Worm (Caenorhabditis elegans) whole organism, mixed stage, embryonic: ENCODE data around the gene lgc-29.

Experiments used
- M03D4.4 ChIP-seq: sonication (generic microtip); optimal IDR thresholded peaks from 2 replicates; lab custom pipeline; 2017; ENCODE audit warnings: mild to moderate bottlenecking, missing genetic modification characterization, missing compliant biosample characterization
- bed-3 ChIP-seq: fragments of 200-800 bp; sonication (Bioruptor generic); optimal IDR thresholded peaks from 3 replicates; lab custom pipeline; 2018; ENCODE audit warnings: mild to moderate bottlenecking, missing genetic modification characterization, moderate library complexity, missing compliant biosample characterization
- blmp-1 ChIP-seq: fragments of 150-350 bp; optimal IDR thresholded peaks from 2 replicates; lab custom pipeline; 2014; ENCODE audit warnings: missing biosample characterization, missing genetic modification characterization
- ceh-39 ChIP-seq: fragments of 150-350 bp; optimal IDR thresholded peaks from 2 replicates; lab custom pipeline; 2014; ENCODE audit warnings: missing biosample characterization, missing genetic modification characterization
- ceh-83 ChIP-seq: fragments of 200-800 bp; sonication (Bioruptor generic); optimal IDR thresholded peaks from 2 replicates; lab custom pipeline; 2018; ENCODE audit warnings: mild to moderate bottlenecking, missing genetic modification characterization, missing compliant biosample characterization
- ces-1 ChIP-seq: fragments of 150-350 bp; optimal IDR thresholded peaks from 2 replicates; lab custom pipeline; 2014; ENCODE audit warnings: missing biosample characterization, missing genetic modification reagents, missing genetic modification characterization
- cnd-1 ChIP-seq: fragments of 200-800 bp; sonication (Bioruptor generic); optimal IDR thresholded peaks from 2 replicates; lab custom pipeline; 2018; ENCODE audit warnings: mild to moderate bottlenecking, missing genetic modification characterization, missing compliant biosample characterization
- drap-1 ChIP-seq: fragments of 200-800 bp; sonication (Bioruptor generic); optimal IDR thresholded peaks from 3 replicates; lab custom pipeline; 2018; ENCODE audit warnings: mild to moderate bottlenecking, missing genetic modification characterization, missing compliant biosample characterization
- elt-1 ChIP-seq: sonication (generic microtip); optimal IDR thresholded peaks from 2 replicates; lab custom pipeline; 2017; ENCODE audit warnings: missing genetic modification characterization, mild to moderate bottlenecking, missing compliant biosample characterization, antibody characterized with exemption, moderate library complexity, borderline replicate concordance; ENCODE audit not compliant: insufficient read depth
- hlh-1 ChIP-seq: fragments of 150-350 bp; optimal IDR thresholded peaks from 2 replicates; lab custom pipeline; 2014; ENCODE audit warnings: missing biosample characterization, missing genetic modification reagents, missing genetic modification characterization
- lin-13 ChIP-seq: fragments of 150-350 bp; optimal IDR thresholded peaks from 2 replicates; lab custom pipeline; 2014; ENCODE audit warnings: missing biosample characterization, missing genetic modification characterization
- lin-32 ChIP-seq: fragments of 200-800 bp; sonication (Bioruptor generic); optimal IDR thresholded peaks from 2 replicates; lab custom pipeline; 2018; ENCODE audit warnings: mild to moderate bottlenecking, missing genetic modification characterization, missing compliant biosample characterization
- lsy-2 ChIP-seq: fragments of 150-350 bp; optimal IDR thresholded peaks from 2 replicates; lab custom pipeline; 2014; ENCODE audit warnings: missing biosample characterization, missing genetic modification characterization
- mab-5 ChIP-seq: fragments of 150-350 bp; optimal IDR thresholded peaks from 2 replicates; lab custom pipeline; 2014; ENCODE audit warnings: missing biosample characterization, missing genetic modification characterization
- mep-1 ChIP-seq: fragments of 150-350 bp; optimal IDR thresholded peaks from 2 replicates; lab custom pipeline; 2017; ENCODE audit warnings: missing biosample characterization, missing genetic modification reagents, missing genetic modification characterization, inconsistent platforms
- mls-2 ChIP-seq: sonication (generic microtip); optimal IDR thresholded peaks from 2 replicates; lab custom pipeline; 2016; ENCODE audit warnings: mild to moderate bottlenecking, missing genetic modification characterization, moderate library complexity, missing compliant biosample characterization
- nhr-12 ChIP-seq: fragments of 150-350 bp; optimal IDR thresholded peaks from 2 replicates; lab custom pipeline; 2014; ENCODE audit warnings: missing biosample characterization, missing genetic modification characterization
- nhr-2 ChIP-seq: fragments of 150-350 bp; optimal IDR thresholded peaks from 2 replicates; lab custom pipeline; 2014; ENCODE audit warnings: missing biosample characterization, missing genetic modification characterization
- nhr-28 ChIP-seq: fragments of 150-350 bp; optimal IDR thresholded peaks from 2 replicates; lab custom pipeline; 2014; ENCODE audit warnings: missing biosample characterization, missing genetic modification characterization
- pha-4 ChIP-seq: fragments of 150-350 bp; optimal IDR thresholded peaks from 2 replicates; lab custom pipeline; 2018; ENCODE audit warnings: missing biosample characterization, missing genetic modification reagents, missing genetic modification characterization
- sptf-1 ChIP-seq: sonication (generic microtip); optimal IDR thresholded peaks from 2 replicates; lab custom pipeline; 2017; ENCODE audit warnings: mild to moderate bottlenecking, missing genetic modification characterization, moderate library complexity, missing compliant biosample characterization
- unc-120 ChIP-seq: sonication (generic microtip); optimal IDR thresholded peaks from 2 replicates; lab custom pipeline; 2017; ENCODE audit warnings: missing genetic modification characterization, missing compliant biosample characterization; ENCODE audit not compliant: poor library complexity, severe bottlenecking
- unc-39 ChIP-seq: fragments of 150-350 bp; optimal IDR thresholded peaks from 2 replicates; lab custom pipeline; 2014; ENCODE audit warnings: missing biosample characterization, missing genetic modification characterization
- unc-62 ChIP-seq: fragments of 150-350 bp; optimal IDR thresholded peaks from 2 replicates; lab custom pipeline; 2014; ENCODE audit warnings: missing biosample characterization, missing genetic modification reagents, missing genetic modification characterization
- zip-8 ChIP-seq: fragments of 150-350 bp; optimal IDR thresholded peaks from 2 replicates; lab custom pipeline; 2014; ENCODE audit warnings: missing biosample characterization, missing genetic modification characterization

Gene lgc-29

DNA sequence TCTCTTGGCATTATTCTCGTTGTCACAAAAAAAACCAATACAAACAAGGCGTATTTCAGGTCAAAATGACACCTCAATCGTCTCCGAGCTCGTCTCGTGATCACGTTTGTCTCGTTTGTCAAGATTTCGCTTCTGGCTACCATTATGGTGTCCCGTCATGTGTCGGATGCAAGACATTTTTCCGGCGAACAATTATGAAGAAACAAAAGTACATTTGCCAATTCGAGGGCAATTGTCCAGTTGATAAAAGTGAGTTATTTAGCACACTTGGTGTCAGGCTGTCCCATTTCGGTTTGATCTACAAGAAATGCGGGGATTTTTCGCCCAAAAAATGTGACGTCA, 48.3 kb downstream of the lgc-29 start, which contains the start of gene nhr-114:
nhr-114 (plus strand) TSS at position 59 of the 342 bp plus-strand sequence.
- TF ChIP-seq unc-62 (GFP tag; lab: Kevin White, UChicago) (no peak), unc-39 (no peak), lin-32 (GFP tag; lab: Kevin White, UChicago) (no peak)

DNA sequence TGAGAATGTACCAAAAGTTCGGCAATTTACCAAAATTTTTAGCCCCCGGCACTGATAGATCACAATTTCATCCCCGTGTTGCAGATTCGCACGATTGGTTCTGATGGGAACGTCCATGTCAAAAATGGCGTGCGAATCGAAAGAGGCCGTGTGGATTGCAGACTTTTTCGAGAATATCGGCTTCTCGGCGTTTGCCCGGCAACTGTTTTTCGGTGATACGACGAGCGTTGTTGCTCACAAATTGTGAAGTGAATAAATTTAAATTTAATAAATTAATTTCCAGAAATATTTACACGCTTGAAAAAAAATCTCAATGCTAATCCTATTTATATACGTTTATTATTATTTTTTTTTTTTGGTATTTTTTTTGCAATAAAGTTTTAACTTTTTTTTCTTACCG, 50.8 kb downstream of the lgc-29 start:
- no peak for TF ChIP-seq lin-32 (GFP tag; lab: Kevin White, UChicago)
- no peak for TF ChIP-seq zip-8 (tag; lab: Kevin White, UChicago)
- TF ChIP-seq sptf-1 (tag; lab: Kevin White, UChicago): no peak
- TF ChIP-seq mls-2 (tag; lab: Kevin White, UChicago): no peak
- no peak for TF ChIP-seq lsy-2 (tag; lab: Kevin White, UChicago)
- TF ChIP-seq nhr-28 (tag; lab: Kevin White, UChicago): no peak
- no peak for TF ChIP-seq nhr-12
- no peak for TF ChIP-seq drap-1 (GFP tag; lab: Kevin White, UChicago)
- TF ChIP-seq ces-1 (GFP tag; lab: Kevin White, UChicago): no peak
- TF ChIP-seq ceh-83 (GFP tag; lab: Kevin White, UChicago): no peak
- TF ChIP-seq pha-4 (tag; lab: Kevin White, UChicago): no peak
- no peak for TF ChIP-seq ceh-39 (tag; lab: Kevin White, UChicago)
- no peak for TF ChIP-seq unc-39
- no peak for TF ChIP-seq mab-5 (tag; lab: Kevin White, UChicago)
- no peak for TF ChIP-seq nhr-2
- TF ChIP-seq lin-13 (tag; lab: Kevin White, UChicago): no peak

DNA sequence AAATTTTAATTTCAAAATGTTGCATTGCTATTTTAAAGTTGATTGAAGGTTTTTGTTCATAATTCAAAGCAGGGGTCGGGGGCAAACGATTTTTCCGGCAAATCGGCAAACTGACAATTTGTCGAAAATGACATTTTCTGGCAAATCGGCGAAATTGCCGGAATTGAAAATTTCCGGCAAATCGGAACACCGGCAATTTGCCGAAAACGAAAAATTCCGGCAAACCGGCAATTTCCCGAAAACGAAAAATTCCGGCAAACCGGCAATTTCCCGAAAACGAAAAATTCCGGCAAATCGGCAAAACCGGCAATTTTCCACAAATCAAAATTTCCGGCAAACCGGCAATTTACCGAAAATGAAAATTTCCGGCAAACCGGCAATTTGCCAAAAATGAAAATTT, 51.4 kb downstream of the lgc-29 start:
- TF ChIP-seq lin-13 (tag; lab: Kevin White, UChicago) (no peak), nhr-28 (tag; lab: Kevin White, UChicago) (no peak), M03D4.4 (no peak), ceh-83 (GFP tag; lab: Kevin White, UChicago) (no peak), lin-32 (GFP tag; lab: Kevin White, UChicago) (no peak), lsy-2 (tag; lab: Kevin White, UChicago) (no peak), mab-5 (tag; lab: Kevin White, UChicago) (no peak), mep-1 (no peak), unc-62 (GFP tag; lab: Kevin White, UChicago) (no peak), ces-1 (GFP tag; lab: Kevin White, UChicago) (no peak), cnd-1 (no peak), bed-3 (GFP tag; lab: Kevin White, UChicago) (no peak), unc-120 (tag; lab: Kevin White, UChicago) (no peak), blmp-1 (tag; lab: Kevin White, UChicago) (no peak), elt-1 (tag; lab: Kevin White, UChicago) (no peak), mls-2 (tag; lab: Kevin White, UChicago) (no peak), hlh-1 (no peak)
- TF ChIP-seq, all 35 proteins: peak for 0
